Fruit fly (Drosophila melanogaster): ENCODE data around the gene CG4650.
"Not testable (repeated sequence)": the region's sequence is repeated elsewhere in the genome, so short reads cannot be mapped to it uniquely, and the experiment has no call there.

CG4650 gene

DNA sequence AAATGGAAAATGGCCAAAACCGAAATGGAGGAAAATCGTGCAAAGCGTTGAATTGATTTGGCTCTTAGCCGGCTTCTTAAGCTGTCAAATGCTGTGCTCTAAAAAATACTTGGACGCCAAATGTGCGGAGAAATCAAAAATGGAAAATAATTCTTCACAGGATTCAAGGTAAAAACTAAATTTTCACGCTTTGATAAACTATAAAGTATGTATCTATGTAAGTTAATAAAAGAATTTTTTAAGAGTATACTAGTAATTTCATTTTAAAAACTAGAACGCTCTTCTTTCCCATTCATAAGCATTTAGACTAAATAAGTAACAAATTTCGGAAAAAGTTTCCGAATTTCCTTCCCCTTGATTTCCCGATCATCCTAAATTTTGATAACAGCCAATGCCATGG is 12.3 kb downstream of the CG4650 start, which contains the start of gene CSN1a:
Gene CSN1a, plus strand, starts transcription at position 301 of the 400 bp plus-strand sequence.
- TF ChIP-seq CG9948 (tag; optimal IDR thresholded peaks at IDR 0.05) = no peak
- TF ChIP-seq Ets98B (GFP tag; IDR thresholded peaks at IDR 0.05) = no peak
- no peak for TF ChIP-seq CG10348 (GFP tag; IDR thresholded peaks at IDR 0.05)
- TF ChIP-seq CG34367 (tag; optimal IDR thresholded peaks at IDR 0.05) = no peak

DNA sequence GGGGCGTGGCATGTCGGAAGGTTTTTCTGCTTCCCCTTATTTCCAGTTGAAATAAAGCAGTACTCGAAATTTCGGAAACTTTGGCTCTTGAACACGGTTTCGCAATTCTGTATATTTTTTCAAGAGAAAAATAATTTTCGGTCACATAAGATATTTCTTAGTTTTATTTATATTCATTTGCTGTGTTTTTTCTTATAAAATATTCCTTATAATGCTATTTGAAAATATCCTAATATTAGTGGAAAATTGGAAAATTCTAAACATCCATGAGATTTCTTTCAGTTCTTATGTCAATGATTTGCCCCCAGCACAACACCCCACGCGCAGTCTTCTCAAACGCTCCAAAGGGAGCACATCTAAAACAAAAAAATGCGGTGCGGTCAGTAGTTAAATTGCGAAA is 14.3 kb downstream of the CG4650 start, which contains the start of gene CG4691:
Gene CG4691, plus strand, starts transcription at position 301 of the 400 bp plus-strand sequence.
- no peak for TF ChIP-seq D1 (tag; optimal IDR thresholded peaks at IDR 0.05)
- TF ChIP-seq CG15710 (tag; optimal IDR thresholded peaks at IDR 0.05) = no peak
- no peak for TF ChIP-seq CG9948 (tag; optimal IDR thresholded peaks at IDR 0.05)
- no peak for TF ChIP-seq Ets98B (GFP tag; IDR thresholded peaks at IDR 0.05)
- no peak for TF ChIP-seq fd96Ca (GFP tag; IDR thresholded peaks at IDR 0.05)
- TF ChIP-seq CG14655 (GFP tag; optimal IDR thresholded peaks at IDR 0.05) = no peak
- no peak for TF ChIP-seq Pif1A (GFP tag; optimal IDR thresholded peaks at IDR 0.05)
- TF ChIP-seq gl (tag; optimal IDR thresholded peaks at IDR 0.05) = no peak
- TF ChIP-seq CG4496 (GFP tag; IDR thresholded peaks at IDR 0.05) = no peak
- TF ChIP-seq rn (GFP tag; IDR thresholded peaks at IDR 0.05) = no peak
- no peak for TF ChIP-seq CG34367 (tag; optimal IDR thresholded peaks at IDR 0.05)
- no peak for TF ChIP-seq CG10348 (GFP tag; IDR thresholded peaks at IDR 0.05)
- TF ChIP-seq CG32121 (GFP tag; IDR thresholded peaks at IDR 0.05) = no peak

DNA sequence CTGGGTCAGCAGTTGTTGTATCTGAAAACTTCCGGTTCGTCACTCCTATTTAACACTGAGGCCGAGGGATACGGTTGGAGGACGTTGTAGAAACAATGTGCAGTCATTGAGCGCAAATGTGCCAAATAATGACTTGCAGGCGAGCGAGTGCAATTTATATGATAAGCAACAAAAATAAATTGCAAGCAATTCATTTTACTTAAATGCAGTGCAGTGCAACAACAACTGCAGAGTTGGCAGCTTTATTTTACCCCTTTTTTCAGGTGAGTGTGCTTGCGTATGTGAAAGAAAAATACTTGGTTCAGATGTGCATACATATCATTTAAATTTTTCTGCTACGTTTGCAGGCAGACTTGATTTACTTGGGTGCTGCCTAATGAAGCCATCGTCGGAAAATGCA is 28.7 kb downstream of the CG4650 start:
- TF ChIP-seq CG32121 (GFP tag; IDR thresholded peaks at IDR 0.05) = no peak
- TF ChIP-seq D1 (tag; optimal IDR thresholded peaks at IDR 0.05) = no peak
- TF ChIP-seq CG14655 (GFP tag; optimal IDR thresholded peaks at IDR 0.05) = no peak
- no peak for TF ChIP-seq CG8159 (tag; optimal IDR thresholded peaks at IDR 0.05)
- TF ChIP-seq Pif1B (GFP tag; optimal IDR thresholded peaks at IDR 0.05) = no peak
- TF ChIP-seq CG9948 (tag; optimal IDR thresholded peaks at IDR 0.05) = no peak
- no peak for TF ChIP-seq CG15710 (tag; optimal IDR thresholded peaks at IDR 0.05)
- TF ChIP-seq CG4496 (GFP tag; IDR thresholded peaks at IDR 0.05) = no peak
- TF ChIP-seq gl (tag; optimal IDR thresholded peaks at IDR 0.05) = no peak
- TF ChIP-seq EcR (GFP tag; optimal IDR thresholded peaks at IDR 0.05) = no peak
- no peak for TF ChIP-seq fd96Ca (GFP tag; IDR thresholded peaks at IDR 0.05)
- TF ChIP-seq Snoo (tag; optimal IDR thresholded peaks at IDR 0.05) = no peak
- TF ChIP-seq CG10348 (GFP tag; IDR thresholded peaks at IDR 0.05) = no peak
- TF ChIP-seq rn (GFP tag; IDR thresholded peaks at IDR 0.05) = no peak
- TF ChIP-seq CG8301 (tag; optimal IDR thresholded peaks at IDR 0.05) = no peak
- TF ChIP-seq Pif1A (GFP tag; optimal IDR thresholded peaks at IDR 0.05) = no peak
- TF ChIP-seq Ets98B (GFP tag; IDR thresholded peaks at IDR 0.05) = no peak

DNA sequence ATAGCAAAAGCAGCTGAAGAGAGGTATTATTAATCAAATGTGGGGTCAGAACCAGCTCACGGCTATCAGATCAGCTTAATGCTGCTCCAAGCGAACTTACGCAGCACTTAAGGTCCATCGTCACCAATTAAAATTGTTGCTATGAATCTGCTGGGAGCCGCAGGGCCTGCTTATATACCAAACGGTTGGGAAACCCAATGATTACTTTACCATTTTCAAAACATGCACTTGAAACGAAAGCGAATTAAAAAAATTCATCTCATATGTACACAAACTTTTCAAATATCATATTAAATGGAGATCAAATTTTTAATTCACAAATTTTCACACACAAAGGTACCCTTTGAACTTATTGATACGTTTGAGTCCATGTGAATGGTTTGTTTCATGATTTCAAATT is 29.7 kb downstream of the CG4650 start, which contains the start of gene CG42587:
Gene CG42587, minus strand, starts transcription at position 143 of the 400 bp plus-strand sequence.
- TF ChIP-seq fd96Ca (GFP tag; IDR thresholded peaks at IDR 0.05) = no peak
- TF ChIP-seq CG8301 (tag; optimal IDR thresholded peaks at IDR 0.05) = no peak
- no peak for TF ChIP-seq CG9948 (tag; optimal IDR thresholded peaks at IDR 0.05)
- no peak for TF ChIP-seq Snoo (tag; optimal IDR thresholded peaks at IDR 0.05)
- TF ChIP-seq CG32121 (GFP tag; IDR thresholded peaks at IDR 0.05) = no peak
- no peak for TF ChIP-seq CG14655 (GFP tag; optimal IDR thresholded peaks at IDR 0.05)
- TF ChIP-seq CG15710 (tag; optimal IDR thresholded peaks at IDR 0.05) = no peak
- no peak for TF ChIP-seq Pif1A (GFP tag; optimal IDR thresholded peaks at IDR 0.05)
- TF ChIP-seq CG10348 (GFP tag; IDR thresholded peaks at IDR 0.05) = no peak
- TF ChIP-seq CG34367 (tag; optimal IDR thresholded peaks at IDR 0.05) = no peak
- TF ChIP-seq CG8159 (tag; optimal IDR thresholded peaks at IDR 0.05) = no peak
- TF ChIP-seq CG12605 (GFP tag; IDR thresholded peaks at IDR 0.05) = no peak
- TF ChIP-seq EcR (GFP tag; optimal IDR thresholded peaks at IDR 0.05) = no peak
- TF ChIP-seq CG17806 (tag; optimal IDR thresholded peaks at IDR 0.05) = no peak
- no peak for TF ChIP-seq gl (tag; optimal IDR thresholded peaks at IDR 0.05)
- no peak for TF ChIP-seq Pif1B (GFP tag; optimal IDR thresholded peaks at IDR 0.05)

DNA sequence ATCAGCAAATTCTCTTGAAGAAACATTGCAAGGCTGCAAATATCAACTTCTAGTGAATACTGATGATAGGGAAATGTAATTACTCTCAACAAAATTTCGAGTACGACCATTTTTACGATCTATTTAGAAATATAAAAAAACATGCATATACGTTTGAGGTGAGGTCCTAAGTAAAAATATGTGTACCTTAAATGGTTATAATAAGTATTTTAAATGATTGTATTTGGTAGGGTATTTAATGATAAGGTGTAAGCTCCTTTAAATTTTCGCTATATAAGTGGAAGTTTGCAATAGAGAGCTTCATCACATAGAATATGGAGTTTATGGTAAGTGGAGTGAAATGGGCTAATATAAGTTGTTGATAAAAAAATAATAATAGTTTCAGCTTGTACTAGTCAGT is 30.7 kb downstream of the CG4650 start, which contains the start of gene CG42681:
Gene CG42681, plus strand, starts transcription at position 301 of the 400 bp plus-strand sequence.
- no peak for TF ChIP-seq CG13204 (GFP tag; optimal IDR thresholded peaks at IDR 0.05)
- TF ChIP-seq rn (GFP tag; IDR thresholded peaks at IDR 0.05) = no peak
- TF ChIP-seq CG34367 (tag; optimal IDR thresholded peaks at IDR 0.05) = no peak
- no peak for TF ChIP-seq CG12605 (GFP tag; IDR thresholded peaks at IDR 0.05)
- no peak for TF ChIP-seq CG8159 (tag; optimal IDR thresholded peaks at IDR 0.05)
- no peak for TF ChIP-seq CG15710 (tag; optimal IDR thresholded peaks at IDR 0.05)
- no peak for TF ChIP-seq CG14655 (GFP tag; optimal IDR thresholded peaks at IDR 0.05)
- no peak for TF ChIP-seq CG10348 (GFP tag; IDR thresholded peaks at IDR 0.05)
- no peak for TF ChIP-seq D1 (tag; optimal IDR thresholded peaks at IDR 0.05)
- TF ChIP-seq gl (tag; optimal IDR thresholded peaks at IDR 0.05) = no peak
- no peak for TF ChIP-seq CG9948 (tag; optimal IDR thresholded peaks at IDR 0.05)
- TF ChIP-seq CG8301 (tag; optimal IDR thresholded peaks at IDR 0.05) = no peak
- TF ChIP-seq EcR (GFP tag; optimal IDR thresholded peaks at IDR 0.05) = no peak
- no peak for TF ChIP-seq CG17806 (tag; optimal IDR thresholded peaks at IDR 0.05)
- no peak for TF ChIP-seq Ets98B (GFP tag; IDR thresholded peaks at IDR 0.05)
- TF ChIP-seq CG4496 (GFP tag; IDR thresholded peaks at IDR 0.05) = no peak
- TF ChIP-seq CG32121 (GFP tag; IDR thresholded peaks at IDR 0.05) = no peak
- no peak for TF ChIP-seq Pif1B (GFP tag; optimal IDR thresholded peaks at IDR 0.05)

DNA sequence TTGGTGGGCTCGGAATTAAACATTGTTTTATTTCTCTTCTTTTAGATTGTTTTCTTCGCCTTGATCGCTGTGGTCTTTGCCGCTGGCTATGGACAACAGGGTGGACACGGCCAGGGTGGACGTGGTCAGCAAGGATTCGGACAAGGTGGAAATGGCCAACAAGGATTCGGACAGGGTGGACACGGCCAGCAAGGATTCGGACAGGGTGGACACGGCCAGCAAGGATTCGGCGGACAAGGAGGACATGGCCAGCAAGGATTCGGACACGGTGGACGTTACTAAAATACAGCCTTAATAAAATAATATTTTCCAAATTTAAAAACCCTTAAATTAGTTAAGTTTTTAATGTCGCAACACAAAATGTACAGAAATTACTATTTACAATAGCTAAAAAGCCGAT is 31.4 kb downstream of the CG4650 start:
- no peak for TF ChIP-seq CG4496 (GFP tag; IDR thresholded peaks at IDR 0.05)

DNA sequence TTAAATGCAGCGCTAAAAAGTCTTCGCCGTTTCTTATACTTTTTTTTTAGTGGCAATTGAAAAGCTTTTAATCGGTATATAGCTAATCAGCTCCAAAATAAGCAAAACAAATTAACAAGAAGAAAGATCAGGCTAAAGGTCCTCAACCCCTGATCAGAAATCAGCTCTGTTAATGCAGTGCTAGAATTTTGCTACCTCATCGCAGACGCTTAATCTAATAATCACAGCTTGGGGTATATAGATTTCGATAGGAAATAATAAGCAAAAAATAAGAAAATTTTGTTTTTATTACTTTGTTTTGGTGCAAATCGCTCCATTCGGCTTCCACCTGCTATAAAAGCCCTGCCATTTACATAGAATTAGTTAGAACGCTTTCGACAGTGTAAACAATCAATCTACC is 31.9 kb downstream of the CG4650 start, which contains the start of gene CG34166:
Gene CG34166, plus strand, starts transcription at position 301 of the 400 bp plus-strand sequence.
- not testable (repeated sequence) for TF ChIP-seq CG14655 (GFP tag; optimal IDR thresholded peaks at IDR 0.05); CG8301 (tag; optimal IDR thresholded peaks at IDR 0.05); CG15710 (tag; optimal IDR thresholded peaks at IDR 0.05)

Measured in whole organism, pupa.